Fruit fly (Drosophila melanogaster) whole organism, embryonic: ENCODE results near the gene flfl.

Source experiments
- CG10366 ChIP-seq: fragments of 200-800 bp; sonication (Bioruptor generic); IDR thresholded peaks from 2 replicates; pipeline ENCODE4 v1.3.6; 2022; ENCODE audit warnings: missing biosample characterization, missing genetic modification characterization
- CG10959 ChIP-seq: fragments of 200-800 bp; sonication (Bioruptor generic); IDR thresholded peaks from 2 replicates; pipeline ENCODE4 v1.3.6; 2022; ENCODE audit warnings: missing biosample characterization, missing genetic modification characterization
- CG11456 ChIP-seq: fragments of 200-800 bp; sonication (Bioruptor generic); IDR thresholded peaks from 3 replicates; pipeline ENCODE4 v1.3.6; 2022; ENCODE audit warnings: missing biosample characterization, missing genetic modification characterization
- CG11504 ChIP-seq: fragments of 200-800 bp; sonication (Bioruptor generic); optimal IDR thresholded peaks from 3 replicates; lab custom pipeline; 2019; ENCODE audit warnings: missing biosample characterization, mild to moderate bottlenecking, missing genetic modification characterization, moderate library complexity
- CG12155 ChIP-seq: fragments of 200-800 bp; sonication (Bioruptor generic); optimal IDR thresholded peaks from 3 replicates; lab custom pipeline; 2016; ENCODE audit warnings: missing biosample characterization, missing genetic modification characterization
- CG12659 ChIP-seq: fragments of 200-800 bp; sonication (Bioruptor generic); optimal IDR thresholded peaks from 3 replicates; lab custom pipeline; 2017; ENCODE audit warnings: mild to moderate bottlenecking, missing biosample characterization, missing genetic modification reagents, missing genetic modification characterization
- CG17186 ChIP-seq: fragments of 200-800 bp; sonication (Bioruptor generic); optimal IDR thresholded peaks from 3 replicates; lab custom pipeline; 2017; ENCODE audit warnings: missing biosample characterization, missing genetic modification reagents, missing genetic modification characterization
- CG17829 ChIP-seq: fragments of 200-800 bp; optimal IDR thresholded peaks from 2 replicates; lab custom pipeline; 2019; ENCODE audit warnings: missing biosample characterization, mild to moderate bottlenecking, missing genetic modification characterization, moderate library complexity
- CG1832 ChIP-seq: fragments of 200-800 bp; sonication (Bioruptor generic); optimal IDR thresholded peaks from 2 replicates; lab custom pipeline; 2017; ENCODE audit warnings: missing biosample characterization, mild to moderate bottlenecking, missing genetic modification characterization, inconsistent platforms
- CG18599 ChIP-seq: fragments of 200-800 bp; sonication (Bioruptor generic); optimal IDR thresholded peaks from 3 replicates; lab custom pipeline; 2017; ENCODE audit warnings: missing biosample characterization, missing genetic modification characterization, mild to moderate bottlenecking, moderate library complexity, missing genetic modification reagents
- CG31365 ChIP-seq: fragments of 200-800 bp; sonication (Bioruptor generic); optimal IDR thresholded peaks from 2 replicates; lab custom pipeline; 2018; ENCODE audit warnings: missing biosample characterization, mild to moderate bottlenecking, missing genetic modification characterization
- CG31441 ChIP-seq: fragments of 200-800 bp; sonication (Bioruptor generic); IDR thresholded peaks from 2 replicates; pipeline ENCODE4 v1.3.6; 2022; ENCODE audit warnings: missing biosample characterization, missing genetic modification characterization
- CG32532 ChIP-seq: fragments of 200-800 bp; sonication (Bioruptor generic); IDR thresholded peaks from 2 replicates; pipeline ENCODE4 v1.3.6; 2022; ENCODE audit warnings: missing biosample characterization, missing genetic modification characterization
- CG3281 ChIP-seq: fragments of 200-800 bp; sonication (Bioruptor generic); optimal IDR thresholded peaks from 3 replicates; lab custom pipeline; 2017; ENCODE audit warnings: missing biosample characterization, mild to moderate bottlenecking, missing genetic modification characterization
- CG34224 ChIP-seq: fragments of 200-800 bp; sonication (Bioruptor generic); IDR thresholded peaks from 3 replicates; pipeline ENCODE4 v1.3.6; 2022; ENCODE audit warnings: missing biosample characterization, missing genetic modification characterization; ENCODE audit not compliant: partially characterized antibody
- CG34422 ChIP-seq: fragments of 200-800 bp; sonication (Bioruptor generic); IDR thresholded peaks from 3 replicates; pipeline ENCODE4 v1.3.6; 2022; ENCODE audit warnings: missing biosample characterization, missing genetic modification characterization
- CG4617 ChIP-seq: fragments of 200-800 bp; sonication (Bioruptor generic); optimal IDR thresholded peaks from 3 replicates; lab custom pipeline; 2016; ENCODE audit warnings: missing biosample characterization, missing genetic modification characterization, borderline replicate concordance
- CG7839 ChIP-seq: fragments of 200-800 bp; sonication (Bioruptor generic); optimal IDR thresholded peaks from 3 replicates; lab custom pipeline; 2018; ENCODE audit warnings: missing biosample characterization, mild to moderate bottlenecking, missing genetic modification characterization, moderate library complexity
- CG7987 ChIP-seq: fragments of 200-800 bp; sonication (Bioruptor generic); optimal IDR thresholded peaks from 2 replicates; lab custom pipeline; 2018; ENCODE audit warnings: missing biosample characterization, mild to moderate bottlenecking, missing genetic modification characterization, moderate library complexity
- CG8359 ChIP-seq: fragments of 200-800 bp; sonication (Bioruptor generic); optimal IDR thresholded peaks from 2 replicates; lab custom pipeline; 2017; ENCODE audit warnings: missing biosample characterization, mild to moderate bottlenecking, missing genetic modification characterization, borderline replicate concordance
- CG9797 ChIP-seq: fragments of 200-800 bp; sonication (Bioruptor generic); optimal IDR thresholded peaks from 3 replicates; lab custom pipeline; 2018; ENCODE audit warnings: missing biosample characterization, mild to moderate bottlenecking, missing genetic modification characterization
- CHES-1-like ChIP-seq: fragments of 200-800 bp; sonication (Bioruptor generic); optimal IDR thresholded peaks from 2 replicates; lab custom pipeline; 2016; ENCODE audit warnings: missing biosample characterization, missing genetic modification characterization
- CTCF ChIP-seq: fragments of 200-800 bp; sonication (Bioruptor generic); optimal IDR thresholded peaks from 2 replicates; lab custom pipeline; 2017; ENCODE audit warnings: missing biosample characterization, mild to moderate bottlenecking, missing genetic modification characterization, moderate library complexity
- Deaf1 ChIP-seq: fragments of 200-800 bp; optimal IDR thresholded peaks from 3 replicates; lab custom pipeline; 2019; ENCODE audit warnings: missing biosample characterization, mild to moderate bottlenecking, missing genetic modification characterization, moderate library complexity
- Dp ChIP-seq: fragments of 200-800 bp; sonication (Bioruptor generic); optimal IDR thresholded peaks from 2 replicates; lab custom pipeline; 2018; ENCODE audit warnings: missing biosample characterization, mild to moderate bottlenecking, missing genetic modification characterization, moderate library complexity
- E2f2 ChIP-seq: fragments of 200-800 bp; sonication (Bioruptor generic); IDR thresholded peaks from 2 replicates; pipeline ENCODE4 v1.3.6; 2022; ENCODE audit warnings: missing biosample characterization, missing genetic modification characterization
- Ets65A ChIP-seq: fragments of 200-800 bp; sonication (Bioruptor generic); peaks from one replicate; lab custom pipeline; 2016; ENCODE audit warnings: missing biosample characterization, missing genetic modification characterization
- H15 ChIP-seq: fragments of 200-800 bp; sonication (Bioruptor generic); IDR thresholded peaks from 3 replicates; pipeline ENCODE4 v1.3.6; 2022; ENCODE audit warnings: missing biosample characterization, missing genetic modification characterization
- HmgZ ChIP-seq: fragments of 200-800 bp; sonication (Bioruptor generic); optimal IDR thresholded peaks from 2 replicates; lab custom pipeline; 2018; ENCODE audit warnings: missing biosample characterization, mild to moderate bottlenecking, missing genetic modification characterization
- Hr78 ChIP-seq, 2 experiments: fragments of 200-800 bp in 1 of 2; fragments of >200 bp in 1 of 2; sonication (Bioruptor generic) in 1 of 2; optimal IDR thresholded peaks; 2 replicates each; lab custom pipeline; 2017 to 2019; ENCODE audit warnings: missing biosample characterization in 2 of 2, missing genetic modification characterization in 2 of 2, mild to moderate bottlenecking in 1 of 2, moderate library complexity in 1 of 2
- NK7.1 ChIP-seq: fragments of 200-800 bp; sonication (Bioruptor generic); optimal IDR thresholded peaks from 3 replicates; lab custom pipeline; 2016; ENCODE audit warnings: missing biosample characterization, missing genetic modification characterization
- Opbp ChIP-seq: fragments of 200-800 bp; sonication (Bioruptor generic); IDR thresholded peaks from 3 replicates; pipeline ENCODE4 v1.3.6; 2022; ENCODE audit warnings: missing biosample characterization, missing genetic modification characterization; ENCODE audit not compliant: partially characterized antibody
- Sin3A ChIP-seq: fragments of >200 bp; optimal IDR thresholded peaks from 2 replicates; lab custom pipeline; 2018
- Xbp1 ChIP-seq: fragments of 200-800 bp; sonication (Bioruptor generic); optimal IDR thresholded peaks from 3 replicates; lab custom pipeline; 2016; ENCODE audit warnings: missing biosample characterization, mild to moderate bottlenecking, missing genetic modification characterization
- amos ChIP-seq: fragments of 200-800 bp; sonication (Bioruptor generic); IDR thresholded peaks from 2 replicates; pipeline ENCODE4 v1.3.6; 2022; ENCODE audit warnings: missing biosample characterization, missing genetic modification characterization; ENCODE audit not compliant: partially characterized antibody
- bbx ChIP-seq: fragments of 200-800 bp; sonication (Bioruptor generic); IDR thresholded peaks from 2 replicates; pipeline ENCODE4 v1.3.6; 2022; ENCODE audit warnings: missing biosample characterization, missing genetic modification characterization; ENCODE audit not compliant: partially characterized antibody
- crp ChIP-seq, 2 experiments: fragments of 200-800 bp; sonication (Bioruptor generic); optimal IDR thresholded peaks; 2 replicates in 1 of 2; 3 replicates in 1 of 2; lab custom pipeline; 2017; ENCODE audit warnings: missing biosample characterization in 2 of 2, missing genetic modification characterization in 2 of 2, mild to moderate bottlenecking in 1 of 2, moderate library complexity in 1 of 2
- dpn ChIP-seq, 2 experiments: fragments of 200-800 bp; sonication (Bioruptor generic); optimal IDR thresholded peaks; 3 replicates each; lab custom pipeline; 2016; ENCODE audit warnings: missing biosample characterization in 2 of 2, missing genetic modification characterization in 2 of 2
- fd102C ChIP-seq: fragments of 200-800 bp; sonication (Bioruptor generic); optimal IDR thresholded peaks from 2 replicates; lab custom pipeline; 2018; ENCODE audit warnings: missing biosample characterization, mild to moderate bottlenecking, missing genetic modification characterization, moderate library complexity
- ken ChIP-seq: fragments of 200-800 bp; sonication (Bioruptor generic); IDR thresholded peaks from 3 replicates; pipeline ENCODE4 v1.3.6; 2022; ENCODE audit warnings: missing biosample characterization, missing genetic modification characterization
- lab ChIP-seq: fragments of 200-800 bp; sonication (Bioruptor generic); optimal IDR thresholded peaks from 3 replicates; lab custom pipeline; 2017; ENCODE audit warnings: missing biosample characterization, missing genetic modification characterization, mild to moderate bottlenecking, moderate library complexity, missing genetic modification reagents
- mam ChIP-seq: fragments of 200-800 bp; sonication (Bioruptor generic); optimal IDR thresholded peaks from 3 replicates; lab custom pipeline; 2016; ENCODE audit warnings: missing biosample characterization, missing genetic modification characterization
- nerfin-2 ChIP-seq: fragments of 200-800 bp; sonication (Bioruptor generic); IDR thresholded peaks from 2 replicates; pipeline ENCODE4 v1.3.6; 2022; ENCODE audit warnings: missing biosample characterization, missing genetic modification characterization; ENCODE audit not compliant: partially characterized antibody
- nmo ChIP-seq: fragments of 200-800 bp; sonication (Bioruptor generic); optimal IDR thresholded peaks from 2 replicates; lab custom pipeline; 2018; ENCODE audit warnings: missing biosample characterization, mild to moderate bottlenecking, missing genetic modification characterization, moderate library complexity
- pzg ChIP-seq: fragments of 200-800 bp; sonication (Bioruptor generic); optimal IDR thresholded peaks from 3 replicates; lab custom pipeline; 2018; ENCODE audit warnings: missing biosample characterization, mild to moderate bottlenecking, missing genetic modification characterization, moderate library complexity
- sens ChIP-seq: fragments of 200-800 bp; sonication (Bioruptor generic); peaks from one replicate; lab custom pipeline; 2016; ENCODE audit warnings: missing biosample characterization, missing genetic modification characterization
- sqz ChIP-seq: fragments of 200-800 bp; sonication (Bioruptor generic); optimal IDR thresholded peaks from 3 replicates; lab custom pipeline; 2018; ENCODE audit warnings: missing biosample characterization, mild to moderate bottlenecking, missing genetic modification characterization
- trem ChIP-seq: fragments of 200-800 bp; optimal IDR thresholded peaks from 3 replicates; lab custom pipeline; 2019; ENCODE audit warnings: missing biosample characterization, mild to moderate bottlenecking, missing genetic modification characterization, moderate library complexity
- twi ChIP-seq: fragments of 200-800 bp; optimal IDR thresholded peaks from 2 replicates; lab custom pipeline; 2019; ENCODE audit warnings: missing biosample characterization, mild to moderate bottlenecking, missing genetic modification characterization, moderate library complexity
- vvl ChIP-seq: fragments of 200-800 bp; sonication (Bioruptor generic); IDR thresholded peaks from 2 replicates; pipeline ENCODE4 v1.3.6; 2022; ENCODE audit warnings: missing biosample characterization, missing genetic modification characterization

The flfl gene

DNA sequence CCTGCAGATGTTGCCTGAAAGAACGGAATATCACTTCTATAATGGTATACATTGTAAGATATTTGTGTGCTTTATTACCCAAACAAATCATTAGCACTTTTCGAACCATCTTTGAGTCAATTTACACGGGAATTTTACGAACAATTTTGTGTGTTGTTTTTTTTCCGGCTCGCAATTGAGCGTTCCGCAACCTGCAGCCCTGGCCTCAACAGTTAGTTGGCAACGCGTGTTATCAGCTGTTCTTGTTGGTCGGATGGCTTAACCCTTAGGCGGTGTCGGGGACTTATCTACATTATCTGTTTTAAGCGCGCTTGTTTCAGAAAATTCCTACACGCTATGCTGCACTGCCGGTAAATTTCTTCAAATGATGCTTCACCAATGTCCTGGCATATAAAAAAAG, 26.9 kb downstream of the flfl start (continued):
- TF ChIP-seq CTCF (GFP tag; lab: Kevin White, UChicago) (peak; percentile 40), Deaf1 (no peak), twi (tag; lab: Kevin White, UChicago) (no peak), trem (no peak), CG1832 (GFP tag; lab: Kevin White, UChicago) (no peak), pzg (GFP tag; lab: Kevin White, UChicago) (peak; percentile 69), CG11504 (tag; lab: Kevin White, UChicago) (peak; percentile 60), mam (GFP tag; lab: Kevin White, UChicago) (no peak), CG34224 (GFP tag; lab: Robert Waterston, UW) (0 out of 3 replicates have a peak, but pooled peaks have one; percentile 26), CG8359 (no peak), sqz (GFP tag; lab: Kevin White, UChicago) (peak; percentile 52), Sin3A (lab: Kevin White, UChicago) (peak; percentile 41), CG9797 (GFP tag; lab: Kevin White, UChicago) (peak; percentile 15), crp (GFP tag; optimal IDR thresholded peaks at IDR 0.05; lab: Kevin White, UChicago) (peak; percentile 91 to 97), dpn (GFP tag; optimal IDR thresholded peaks at IDR 0.05; lab: Kevin White, UChicago) (no peak), CG17829 (tag; lab: Kevin White, UChicago) (peak; percentile 4), amos (GFP tag; lab: Robert Waterston, UW) (peak; percentile 31), CG31365 (tag; lab: Kevin White, UChicago) (peak; percentile 1), sens (GFP tag; lab: Kevin White, UChicago) (peak; percentile 70), CHES-1-like (GFP tag; lab: Kevin White, UChicago) (peak; percentile 17), CG18599 (GFP tag; lab: Kevin White, UChicago) (peak; percentile 13), E2f2 (GFP tag; lab: Robert Waterston, UW) (peak; percentile 62), CG10959 (GFP tag; lab: Robert Waterston, UW) (peak; percentile 98), H15 (GFP tag; lab: Robert Waterston, UW) (no peak), Ets65A (GFP tag; lab: Kevin White, UChicago) (peak; percentile 55), lab (GFP tag; lab: Kevin White, UChicago) (peak; percentile 26), CG11456 (GFP tag; lab: Robert Waterston, UW) (no peak), ken (GFP tag; lab: Robert Waterston, UW) (peak; percentile 51; the same call in 1 of the 3 replicates), fd102C (GFP tag; lab: Kevin White, UChicago) (no peak), Dp (GFP tag; lab: Kevin White, UChicago) (peak; percentile 38), CG7839 (tag; lab: Kevin White, UChicago) (peak; percentile 15), Opbp (GFP tag; lab: Robert Waterston, UW) (0 out of 3 replicates have a peak, but pooled peaks have one; percentile 32), CG12155 (no peak), vvl (peak; percentile 31; the same call in 1 of the 2 replicates), CG3281 (peak; percentile 61), nerfin-2 (GFP tag; lab: Robert Waterston, UW) (peak; percentile 12; the same call in 1 of the 2 replicates), nmo (GFP tag; lab: Kevin White, UChicago) (no peak), bbx (GFP tag; lab: Robert Waterston, UW) (peak; percentile 56), CG12659 (GFP tag; lab: Kevin White, UChicago) (peak; percentile 28), NK7.1 (GFP tag; lab: Kevin White, UChicago) (no peak), CG17186 (peak; percentile 39), CG4617 (peak; percentile 38), Hr78 (GFP tag; optimal IDR thresholded peaks at IDR 0.05; lab: Kevin White, UChicago) (peak in 1 of 2 experiments; percentile 12), CG7987 (GFP tag; lab: Kevin White, UChicago) (peak; percentile 9), HmgZ (tag; lab: Kevin White, UChicago) (peak; percentile 21), Xbp1 (peak; percentile 2), CG32532 (GFP tag; lab: Robert Waterston, UW) (0 out of 2 replicates have a peak, but pooled peaks have one; percentile 15), CG10366 (GFP tag; lab: Robert Waterston, UW) (peak; percentile 30; the same call in 1 of the 2 replicates), CG34422 (GFP tag; lab: Robert Waterston, UW) (peak; percentile 81; the same call in 1 of the 3 replicates), CG31441 (GFP tag; lab: Robert Waterston, UW) (no peak)
